Fruit fly (Drosophila melanogaster) whole organism, wandering third instar larva: ENCODE data around the gene CG34175.

Experiments
- Dif ChIP-seq: fragments of 200-275, 200-300 bp; sonication (Bioruptor generic); optimal IDR thresholded peaks from 2 replicates; lab custom pipeline; 2018; ENCODE audit warnings: missing biosample characterization, missing genetic modification characterization; ENCODE audit not compliant: partially characterized antibody
- Hnf4 ChIP-seq: fragments of 200-800 bp; sonication (Bioruptor generic); optimal IDR thresholded peaks from 2 replicates; lab custom pipeline; 2016; ENCODE audit warnings: missing biosample characterization, mild to moderate bottlenecking, missing genetic modification characterization
- Hr78 ChIP-seq: fragments of >200 bp; optimal IDR thresholded peaks from 2 replicates; lab custom pipeline; 2017; ENCODE audit warnings: missing biosample characterization, missing genetic modification characterization
- brk ChIP-seq: fragments of 200-800 bp; sonication (Bioruptor generic); optimal IDR thresholded peaks from 2 replicates; lab custom pipeline; 2016; ENCODE audit warnings: missing biosample characterization, mild to moderate bottlenecking, missing genetic modification characterization
- dl ChIP-seq, 2 experiments: fragments of 175-275, 200-275 bp in 1 of 2; fragments of 200-275 bp in 1 of 2; sonication (Bioruptor generic); optimal IDR thresholded peaks; lab custom pipeline; 2018; ENCODE audit warnings: mild to moderate bottlenecking in 2 of 2, missing biosample characterization in 2 of 2, missing genetic modification characterization in 2 of 2, moderate library complexity in 2 of 2; ENCODE audit not compliant: partially characterized antibody in 2 of 2, insufficient read depth in 1 of 2

DNA sequence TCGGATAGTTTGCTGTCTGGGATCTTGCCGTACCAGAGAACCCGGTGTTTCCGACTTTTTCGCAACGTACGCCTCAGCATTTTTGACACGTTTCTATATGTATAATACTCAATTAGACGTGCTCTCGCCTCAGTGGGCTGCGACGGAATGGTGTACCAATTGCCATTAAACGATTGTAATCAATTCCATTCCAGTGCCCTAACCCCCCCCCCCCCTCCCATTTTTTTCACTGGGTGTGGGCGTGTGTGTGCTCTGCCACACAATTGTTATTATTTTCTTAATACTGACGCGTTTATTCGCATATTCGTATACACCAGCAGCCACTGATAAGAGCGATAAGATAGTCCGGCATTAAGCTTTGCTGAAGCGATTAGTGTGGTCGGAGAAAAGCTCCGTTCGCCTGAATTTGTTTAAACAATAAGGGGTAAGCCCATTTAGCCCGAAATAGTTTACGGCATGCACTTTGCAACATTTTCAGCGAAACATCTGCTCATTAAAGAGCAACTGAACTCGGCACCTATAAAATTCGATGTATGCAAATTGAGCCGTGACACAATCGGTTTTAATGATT lies 28.7 kb upstream of the CG34175 start:
- TF ChIP-seq Hnf4 (GFP tag; lab: Kevin White, UChicago) (no peak), Hr78 (GFP tag; lab: Kevin White, UChicago) (no peak), dl (GFP tag; optimal IDR thresholded peaks at IDR 0.05; lab: Kevin White, UChicago; ENCODE audit: insufficient read depth in 1 of 2, partially characterized antibody in 2 of 2) (no peak), Dif (GFP tag; lab: Kevin White, UChicago) (no peak), brk (GFP tag; lab: Kevin White, UChicago) (no peak)
